Fruit fly (Drosophila melanogaster): Measurements from ENCODE around the gene CG5953.

The CG5953 gene

dm6 chr2L:16547652-16548417 lies 15.2 kb upstream of the CG5953 start (continued):
- TF ChIP-seq Atf3 (GFP tag; optimal IDR thresholded peaks at IDR 0.05) (no peak), Hmr (GFP tag; optimal IDR thresholded peaks at IDR 0.05) (peak; percentile 93), CG10267 (tag; optimal IDR thresholded peaks at IDR 0.05) (peak; percentile 14), CG6689 (GFP tag; IDR thresholded peaks at IDR 0.05) (peak; percentile 65), Bdp1 (GFP tag; optimal IDR thresholded peaks at IDR 0.05) (peak; percentile 10), CG8765 (GFP tag; IDR thresholded peaks at IDR 0.05) (no peak), caup (GFP tag; optimal IDR thresholded peaks at IDR 0.05; ENCODE audit: severe bottlenecking) (peak; percentile 63), lola (GFP tag; optimal IDR thresholded peaks at IDR 0.05) (no peak), CG9437 (GFP tag; optimal IDR thresholded peaks at IDR 0.05) (peak; percentile 2), Ets97D (GFP tag; optimal IDR thresholded peaks at IDR 0.05) (no peak), CG9215 (GFP tag; IDR thresholded peaks at IDR 0.05) (peak; percentile 44; the same call in 1 of the 2 replicates), slp2 (GFP tag; optimal IDR thresholded peaks at IDR 0.05) (no peak), CG12155 (GFP tag; optimal IDR thresholded peaks at IDR 0.05) (peak; percentile 46), CG18599 (GFP tag; optimal IDR thresholded peaks at IDR 0.05) (peak; percentile 95), bowl (GFP tag; IDR thresholded peaks at IDR 0.05) (no peak), Fer3 (tag; optimal IDR thresholded peaks at IDR 0.05) (peak; percentile 75), H2.0 (GFP tag; IDR thresholded peaks at IDR 0.05) (no peak), CG3281 (GFP tag; optimal IDR thresholded peaks at IDR 0.05) (peak; percentile 91), abd-A (tag; optimal IDR thresholded peaks at IDR 0.05) (peak; percentile 56), CG7786 (GFP tag; optimal IDR thresholded peaks at IDR 0.05) (peak; percentile 53), CG31441 (GFP tag; IDR thresholded peaks at IDR 0.05) (peak; percentile 23; the same call in 1 of the 2 replicates), Optix (GFP tag; IDR thresholded peaks at IDR 0.05) (no peak), fd3F (GFP tag; optimal IDR thresholded peaks at IDR 0.05) (peak; percentile 55), dysf (GFP tag; IDR thresholded peaks at IDR 0.05) (peak; percentile 69), CG6272 (GFP tag; IDR thresholded peaks at IDR 0.05) (no peak), CG15011 (GFP tag; optimal IDR thresholded peaks at IDR 0.05) (peak; percentile 72), lab (GFP tag; optimal IDR thresholded peaks at IDR 0.05) (peak; percentile 91), Oli (tag; optimal IDR thresholded peaks at IDR 0.05) (peak; percentile 68), CG8359 (GFP tag; optimal IDR thresholded peaks at IDR 0.05; ENCODE audit: borderline replicate concordance) (no peak), Hey (tag; optimal IDR thresholded peaks at IDR 0.05) (peak; percentile 9), Chrac-16 (GFP tag; optimal IDR thresholded peaks at IDR 0.05) (no peak), pzg (GFP tag; optimal IDR thresholded peaks at IDR 0.05) (peak; percentile 3), tio (GFP tag; optimal IDR thresholded peaks at IDR 0.05) (peak; percentile 27), HHEX (GFP tag; optimal IDR thresholded peaks at IDR 0.05) (peak; percentile 71), BtbVII (GFP tag; optimal IDR thresholded peaks at IDR 0.05) (peak; percentile 78), gem (tag; optimal IDR thresholded peaks at IDR 0.05) (peak; percentile 81), bcd (GFP tag; optimal IDR thresholded peaks at IDR 0.05) (peak; percentile 36), CG12391 (tag; optimal IDR thresholded peaks at IDR 0.05) (peak; percentile 64), ERR (GFP tag; optimal IDR thresholded peaks at IDR 0.05) (no peak), CG6813 (GFP tag; optimal IDR thresholded peaks at IDR 0.05) (peak; percentile 56), HLH4C (GFP tag; IDR thresholded peaks at IDR 0.05; ENCODE audit: partially characterized antibody) (no peak), ATbp (GFP tag; optimal IDR thresholded peaks at IDR 0.05) (no peak), CG3407 (GFP tag; optimal IDR thresholded peaks at IDR 0.05) (no peak), CG5180 (GFP tag; optimal IDR thresholded peaks at IDR 0.05) (peak; percentile 31), tgo (GFP tag; IDR thresholded peaks at IDR 0.05) (peak; percentile 37; the same call in 1 of the 3 replicates), Side (GFP tag; optimal IDR thresholded peaks at IDR 0.05) (peak; percentile 28), Med (GFP tag) (peak; percentile 76), seq (GFP tag; IDR thresholded peaks at IDR 0.05) (0 out of 2 replicates have a peak, but pooled peaks have one; percentile 21)
